Fruit fly (Drosophila melanogaster): ENCODE measurements around the gene Pkc98E.

Gene Pkc98E

DNA sequence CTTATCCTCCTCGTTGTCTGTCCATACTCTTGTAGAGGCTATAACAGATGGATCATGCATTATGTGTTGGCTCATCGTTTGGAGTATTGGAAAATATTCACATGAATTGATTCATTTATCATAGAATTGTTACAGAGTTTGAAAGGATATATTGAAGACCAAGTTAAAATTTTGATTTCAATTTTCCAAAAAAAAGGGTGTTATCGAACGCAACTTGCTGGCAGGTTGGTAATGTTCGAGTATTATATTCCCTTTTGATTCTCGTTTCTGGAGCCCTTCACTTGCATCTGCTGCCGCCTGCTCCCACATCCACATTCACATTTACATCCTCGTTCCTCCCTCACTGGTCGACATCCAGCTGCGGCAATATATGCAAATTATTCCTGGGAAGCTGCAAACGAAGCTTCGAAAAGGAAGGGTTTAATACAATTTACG lies 57.1 kb downstream of the Pkc98E start (continued):
- TF ChIP-seq CG11902 (GFP tag; optimal IDR thresholded peaks at IDR 0.05) (peak; percentile 59), vri (GFP tag; optimal IDR thresholded peaks at IDR 0.05) (no peak), Hr4 (GFP tag; optimal IDR thresholded peaks at IDR 0.05) (no peak), CG15336 (GFP tag; IDR thresholded peaks at IDR 0.05) (peak; percentile 38), Sox102F (GFP tag; optimal IDR thresholded peaks at IDR 0.05) (peak; percentile 89), Eip75B (GFP tag; optimal IDR thresholded peaks at IDR 0.05) (no peak), fd59A (GFP tag; optimal IDR thresholded peaks at IDR 0.05) (peak; percentile 81), CG6792 (GFP tag; optimal IDR thresholded peaks at IDR 0.05) (peak; percentile 82), CG9139 (GFP tag; optimal IDR thresholded peaks at IDR 0.05) (peak; percentile 66), lz (GFP tag; optimal IDR thresholded peaks at IDR 0.05) (peak; percentile 84), dsx (GFP tag; optimal IDR thresholded peaks at IDR 0.05; ENCODE audit: poor library complexity, severe bottlenecking) (peak; percentile 83), CG1621 (tag; optimal IDR thresholded peaks at IDR 0.05) (peak; percentile 72), Met (GFP tag; optimal IDR thresholded peaks at IDR 0.05) (peak; percentile 91), Gug (GFP tag; IDR thresholded peaks at IDR 0.05) (peak; percentile 37; the same call in 1 of the 2 replicates), CG8319 (GFP tag; optimal IDR thresholded peaks at IDR 0.05) (no peak), topi (GFP tag; optimal IDR thresholded peaks at IDR 0.05) (peak; percentile 90), Hr38 (GFP tag; optimal IDR thresholded peaks at IDR 0.05) (no peak), CG6163 (GFP tag; IDR thresholded peaks at IDR 0.05) (peak; percentile 91), Hr39 (GFP tag; optimal IDR thresholded peaks at IDR 0.05) (peak; percentile 91), dac (GFP tag; optimal IDR thresholded peaks at IDR 0.05) (no peak)

DNA sequence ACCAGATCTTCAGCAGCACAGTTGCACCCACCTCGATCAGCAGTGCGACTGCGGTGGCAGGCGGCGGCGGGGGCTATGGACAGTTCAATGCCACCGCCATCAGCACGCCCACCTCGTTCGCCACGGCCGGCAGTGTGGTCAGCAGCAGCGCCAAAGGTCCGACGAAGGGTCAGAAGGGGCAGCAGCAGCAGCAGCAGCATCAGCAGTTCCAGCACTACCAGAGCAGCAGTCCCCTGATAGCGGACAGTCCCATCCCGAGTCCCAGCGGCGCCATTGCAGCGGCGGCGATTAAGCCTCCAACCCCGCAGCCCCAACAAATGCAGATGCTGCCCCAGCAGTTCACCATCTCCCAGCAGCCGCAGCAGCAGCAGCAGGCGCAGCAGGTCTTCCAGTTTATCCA lies 59.1 kb downstream of the Pkc98E start:
- TF ChIP-seq dac (GFP tag; optimal IDR thresholded peaks at IDR 0.05) (no peak), fkh (GFP tag; optimal IDR thresholded peaks at IDR 0.05) (no peak), CG6276 (GFP tag; optimal IDR thresholded peaks at IDR 0.05) (no peak), cyc (GFP tag; optimal IDR thresholded peaks at IDR 0.05) (no peak), pdm3 (GFP tag; optimal IDR thresholded peaks at IDR 0.05) (no peak), CG9139 (GFP tag; optimal IDR thresholded peaks at IDR 0.05) (no peak), Sox102F (GFP tag; optimal IDR thresholded peaks at IDR 0.05) (no peak)
